Fruit fly (Drosophila melanogaster) whole organism, prepupa: ENCODE data around the gene Rdl.

Experiments used
- CG10631 ChIP-seq: fragments of 200-800 bp; sonication (Bioruptor generic); optimal IDR thresholded peaks from 2 replicates; lab custom pipeline; 2016; ENCODE audit warnings: missing biosample characterization, missing genetic modification characterization
- CG10669 ChIP-seq: fragments of 200-800 bp; sonication (Bioruptor generic); optimal IDR thresholded peaks from 3 replicates; lab custom pipeline; 2018; ENCODE audit warnings: missing biosample characterization, mild to moderate bottlenecking, missing genetic modification characterization, moderate library complexity
- CG11294 ChIP-seq: fragments of 200-800 bp; sonication (Bioruptor generic); IDR thresholded peaks from 2 replicates; pipeline ENCODE4 v1.3.6; 2022; ENCODE audit warnings: missing biosample characterization, missing genetic modification characterization
- CG11762 ChIP-seq: fragments of 200-800 bp; sonication (Bioruptor generic); optimal IDR thresholded peaks from 3 replicates; lab custom pipeline; 2016; ENCODE audit warnings: missing biosample characterization, missing genetic modification characterization; ENCODE audit not compliant: insufficient read depth
- CG11902 ChIP-seq: fragments of 200-800 bp; sonication (Bioruptor generic); optimal IDR thresholded peaks from 3 replicates; lab custom pipeline; 2016; ENCODE audit warnings: missing biosample characterization, missing genetic modification characterization
- CG15336 ChIP-seq: fragments of 200-800 bp; sonication (Bioruptor generic); IDR thresholded peaks from 2 replicates; pipeline ENCODE4 v1.3.6; 2022; ENCODE audit warnings: missing biosample characterization, missing genetic modification characterization
- CG1621 ChIP-seq: fragments of 200-800 bp; sonication (Bioruptor generic); optimal IDR thresholded peaks from 3 replicates; lab custom pipeline; 2018; ENCODE audit warnings: missing biosample characterization, mild to moderate bottlenecking, missing genetic modification characterization
- CG16779 ChIP-seq: fragments of 200-800 bp; sonication (Bioruptor generic); optimal IDR thresholded peaks from 3 replicates; lab custom pipeline; 2017; ENCODE audit warnings: missing biosample characterization, mild to moderate bottlenecking, missing genetic modification characterization
- CG31627 ChIP-seq: fragments of 200-800 bp; sonication (Bioruptor generic); optimal IDR thresholded peaks from 3 replicates; lab custom pipeline; 2016; ENCODE audit warnings: missing biosample characterization, missing genetic modification characterization
- CG4318 ChIP-seq: fragments of 200-800 bp; sonication (Bioruptor generic); optimal IDR thresholded peaks from 3 replicates; lab custom pipeline; 2017; ENCODE audit warnings: missing biosample characterization, mild to moderate bottlenecking, missing genetic modification characterization
- CG6163 ChIP-seq: fragments of 200-800 bp; sonication (Bioruptor generic); IDR thresholded peaks from 3 replicates; pipeline ENCODE4 v1.3.6; 2022; ENCODE audit warnings: missing biosample characterization, missing genetic modification characterization
- CG6276 ChIP-seq: fragments of 200-800 bp; sonication (Bioruptor generic); optimal IDR thresholded peaks from 2 replicates; lab custom pipeline; 2017; ENCODE audit warnings: missing biosample characterization, mild to moderate bottlenecking, missing genetic modification characterization
- CG6792 ChIP-seq: fragments of 200-800 bp; sonication (Bioruptor generic); optimal IDR thresholded peaks from 3 replicates; lab custom pipeline; 2016; ENCODE audit warnings: missing biosample characterization, missing genetic modification characterization
- CG6808 ChIP-seq: fragments of 200-800 bp; sonication (Bioruptor generic); optimal IDR thresholded peaks from 3 replicates; lab custom pipeline; 2017; ENCODE audit warnings: missing biosample characterization, missing genetic modification characterization, mild to moderate bottlenecking, moderate library complexity, missing genetic modification reagents
- CG8319 ChIP-seq: fragments of 200-800 bp; sonication (Bioruptor generic); optimal IDR thresholded peaks from 3 replicates; lab custom pipeline; 2016; ENCODE audit warnings: missing biosample characterization, missing genetic modification characterization
- CG8632 ChIP-seq: fragments of 200-800 bp; sonication (Bioruptor generic); optimal IDR thresholded peaks from 3 replicates; lab custom pipeline; 2016; ENCODE audit warnings: missing biosample characterization, missing genetic modification characterization
- CG9139 ChIP-seq: fragments of 200-800 bp; sonication (Bioruptor generic); optimal IDR thresholded peaks from 3 replicates; lab custom pipeline; 2017; ENCODE audit warnings: missing biosample characterization, mild to moderate bottlenecking, missing genetic modification characterization
- Eip75B ChIP-seq: fragments of 200-800 bp; sonication (Bioruptor generic); optimal IDR thresholded peaks from 3 replicates; lab custom pipeline; 2016; ENCODE audit warnings: missing biosample characterization, missing genetic modification characterization
- Eip93F ChIP-seq: fragments of 200-800 bp; sonication (Bioruptor generic); optimal IDR thresholded peaks from 2 replicates; lab custom pipeline; 2016; ENCODE audit warnings: missing biosample characterization, mild to moderate bottlenecking, missing genetic modification characterization
- Ets96B ChIP-seq: fragments of 200-800 bp; optimal IDR thresholded peaks from 2 replicates; lab custom pipeline; 2019; ENCODE audit warnings: missing biosample characterization, mild to moderate bottlenecking, missing genetic modification characterization, moderate library complexity
- Gug ChIP-seq: fragments of 200-800 bp; sonication (Bioruptor generic); IDR thresholded peaks from 2 replicates; pipeline ENCODE4 v1.3.6; 2022; ENCODE audit warnings: missing biosample characterization, missing genetic modification characterization
- Hr38 ChIP-seq: sonication (Bioruptor generic); optimal IDR thresholded peaks from 2 replicates; lab custom pipeline; 2016; ENCODE audit warnings: missing biosample characterization, missing genetic modification characterization
- Hr4 ChIP-seq: fragments of 200-800 bp; sonication (Bioruptor generic); optimal IDR thresholded peaks from 3 replicates; lab custom pipeline; 2016; ENCODE audit warnings: missing biosample characterization, missing genetic modification characterization
- Lpt ChIP-seq: fragments of 200-800 bp; sonication (Bioruptor generic); optimal IDR thresholded peaks from 3 replicates; lab custom pipeline; 2016; ENCODE audit warnings: missing biosample characterization, missing genetic modification characterization
- acj6 ChIP-seq: fragments of 200-800 bp; sonication (Bioruptor generic); optimal IDR thresholded peaks from 3 replicates; lab custom pipeline; 2016; ENCODE audit warnings: missing biosample characterization, missing genetic modification characterization
- dac ChIP-seq: fragments of 200-800 bp; sonication (Bioruptor generic); optimal IDR thresholded peaks from 2 replicates; lab custom pipeline; 2017; ENCODE audit warnings: missing biosample characterization, mild to moderate bottlenecking, missing genetic modification characterization
- dsx ChIP-seq: fragments of 200-800 bp; optimal IDR thresholded peaks from 3 replicates; lab custom pipeline; 2019; ENCODE audit warnings: missing biosample characterization, mild to moderate bottlenecking, missing genetic modification characterization, moderate library complexity; ENCODE audit not compliant: poor library complexity, severe bottlenecking
- esn ChIP-seq: fragments of 200-800 bp; sonication (Bioruptor generic); optimal IDR thresholded peaks from 2 replicates; lab custom pipeline; 2016; ENCODE audit warnings: missing biosample characterization, mild to moderate bottlenecking, missing genetic modification characterization, moderate library complexity
- fd59A ChIP-seq: fragments of 200-800 bp; sonication (Bioruptor generic); optimal IDR thresholded peaks from 2 replicates; lab custom pipeline; 2017; ENCODE audit warnings: missing biosample characterization, mild to moderate bottlenecking, missing genetic modification characterization, missing genetic modification reagents
- fd85E ChIP-seq: fragments of 200-800 bp; sonication (Bioruptor generic); optimal IDR thresholded peaks from 3 replicates; lab custom pipeline; 2016; ENCODE audit warnings: missing biosample characterization, missing genetic modification characterization
- salr ChIP-seq, 2 experiments: fragments of 200-800 bp; sonication (Bioruptor generic); optimal IDR thresholded peaks; 3 replicates each; lab custom pipeline; 2016 to 2018; ENCODE audit warnings: missing biosample characterization in 2 of 2, missing genetic modification characterization in 2 of 2, mild to moderate bottlenecking in 1 of 2
- spab ChIP-seq: fragments of 200-800 bp; sonication (Bioruptor generic); optimal IDR thresholded peaks from 2 replicates; lab custom pipeline; 2017; ENCODE audit warnings: missing biosample characterization, mild to moderate bottlenecking, missing genetic modification characterization, missing genetic modification reagents
- svp ChIP-seq: fragments of 200-800 bp; sonication (Bioruptor generic); peaks from one replicate; lab custom pipeline; 2016; ENCODE audit warnings: missing biosample characterization, missing genetic modification characterization
- topi ChIP-seq: fragments of 200-800 bp; sonication (Bioruptor generic); optimal IDR thresholded peaks from 3 replicates; lab custom pipeline; 2016; ENCODE audit warnings: missing biosample characterization, missing genetic modification characterization
- vri ChIP-seq: fragments of 200-800 bp; sonication (Bioruptor generic); optimal IDR thresholded peaks from 3 replicates; lab custom pipeline; 2016; ENCODE audit warnings: missing biosample characterization, mild to moderate bottlenecking, missing genetic modification characterization

Gene Rdl

DNA sequence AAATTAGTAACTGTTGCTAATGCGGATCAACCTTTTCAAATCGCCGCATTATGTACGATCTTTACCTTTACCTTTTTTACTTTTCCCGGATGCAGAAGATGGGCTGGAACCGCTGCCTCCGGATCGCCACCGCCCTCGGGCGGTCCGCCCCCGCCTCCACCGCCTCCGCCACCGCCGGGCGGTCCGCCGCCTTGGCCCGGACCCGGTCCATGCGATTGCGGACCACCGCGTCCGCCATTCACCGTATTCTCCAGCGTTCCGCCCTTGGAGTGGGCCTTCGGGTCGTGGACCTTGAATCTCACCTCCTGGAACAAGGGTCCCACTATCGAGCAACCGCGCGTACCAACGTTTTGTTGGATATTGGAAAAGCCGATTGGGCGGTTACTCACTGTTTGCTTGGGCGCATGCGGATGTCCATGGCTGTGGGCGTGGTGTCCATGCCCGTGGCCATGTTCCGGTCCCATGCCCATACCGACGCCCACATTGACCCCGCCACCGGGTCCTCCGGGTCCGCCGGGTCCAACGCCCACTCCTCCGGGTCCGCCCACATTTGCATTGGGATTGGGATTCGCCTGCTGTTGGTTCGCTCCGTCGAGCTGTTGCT is 30.7 kb downstream of the Rdl start:
- TF ChIP-seq fd85E (GFP tag; lab: Kevin White, UChicago) (no peak), dac (GFP tag; lab: Kevin White, UChicago) (no peak), acj6 (GFP tag; lab: Kevin White, UChicago) (no peak), CG10669 (GFP tag; lab: Kevin White, UChicago) (no peak), CG11294 (GFP tag; lab: Robert Waterston, UW) (no peak), CG11902 (GFP tag; lab: Kevin White, UChicago) (no peak), CG6792 (GFP tag; lab: Kevin White, UChicago) (no peak), CG8319 (GFP tag; lab: Kevin White, UChicago) (no peak), CG4318 (GFP tag; lab: Kevin White, UChicago) (no peak), CG6276 (GFP tag; lab: Kevin White, UChicago) (no peak), Hr38 (GFP tag; lab: Kevin White, UChicago) (no peak), dsx (GFP tag; lab: Kevin White, UChicago) (no peak), CG1621 (no peak), CG9139 (GFP tag; lab: Kevin White, UChicago) (no peak), vri (GFP tag; lab: Kevin White, UChicago) (no peak), Hr4 (GFP tag; lab: Kevin White, UChicago) (no peak)

DNA sequence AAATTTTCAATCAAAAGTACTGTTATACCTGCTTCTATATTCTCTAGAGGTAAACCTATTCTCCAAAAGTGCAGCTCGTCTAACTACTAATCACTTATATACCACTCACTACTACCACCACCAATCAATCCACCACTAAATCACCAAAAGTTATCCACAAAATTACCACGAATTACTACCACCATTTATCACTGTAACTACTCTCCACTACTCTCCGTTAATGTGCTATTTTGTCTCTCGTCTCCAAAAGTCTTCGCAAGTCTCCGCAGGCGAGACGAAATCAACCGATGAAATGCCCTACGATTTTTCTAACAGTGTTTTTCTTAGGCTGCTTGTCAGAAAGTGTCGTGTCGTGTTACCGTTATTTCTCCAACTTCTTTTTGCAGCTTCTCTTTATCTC is 40.0 kb downstream of the Rdl start:
- no peak for TF ChIP-seq acj6 (GFP tag; lab: Kevin White, UChicago)
- TF ChIP-seq Eip75B: no peak
- no peak for TF ChIP-seq fd85E (GFP tag; lab: Kevin White, UChicago)
- no peak for TF ChIP-seq Hr4 (GFP tag; lab: Kevin White, UChicago)
- no peak for TF ChIP-seq dac (GFP tag; lab: Kevin White, UChicago)
- no peak for TF ChIP-seq CG6808
- TF ChIP-seq Lpt: no peak
- TF ChIP-seq, all 60 proteins: peak for 0

DNA sequence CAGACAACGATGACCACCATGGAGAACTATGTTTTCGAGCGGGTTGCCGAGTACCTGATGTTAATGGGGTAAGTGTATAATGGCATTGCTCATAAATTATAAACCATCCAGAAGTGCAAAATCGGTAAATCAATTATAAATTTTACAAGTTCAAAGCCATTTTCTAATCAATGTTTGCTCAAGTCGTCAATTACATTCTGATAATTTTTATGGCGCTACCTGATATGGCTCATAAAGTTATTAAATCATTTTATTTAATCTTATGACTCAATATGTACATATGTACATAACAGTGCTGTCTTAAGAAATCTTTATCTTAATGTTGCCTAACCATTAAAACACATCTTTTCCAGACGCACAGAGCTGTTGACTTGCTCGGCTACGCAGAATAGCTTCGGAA is 42.4 kb downstream of the Rdl start:
- no peak for TF ChIP-seq Ets96B (tag; lab: Kevin White, UChicago)
- no peak for TF ChIP-seq Gug (GFP tag; lab: Robert Waterston, UW)
- no peak for TF ChIP-seq fd59A (GFP tag; lab: Kevin White, UChicago)
- no peak for TF ChIP-seq Eip93F (GFP tag; lab: Kevin White, UChicago)
- TF ChIP-seq CG6163: no peak
- TF ChIP-seq CG16779 (tag; lab: Kevin White, UChicago): no peak
- no peak for TF ChIP-seq Eip75B
- TF ChIP-seq CG31627 (GFP tag; lab: Kevin White, UChicago): no peak
- TF ChIP-seq CG10631: no peak
- no peak for TF ChIP-seq fd85E (GFP tag; lab: Kevin White, UChicago)
- no peak for TF ChIP-seq salr (GFP tag; optimal IDR thresholded peaks at IDR 0.05; lab: Kevin White, UChicago)
- TF ChIP-seq topi (GFP tag; lab: Kevin White, UChicago): no peak
- no peak for TF ChIP-seq CG11762
- TF ChIP-seq CG1621: no peak
- no peak for TF ChIP-seq esn (GFP tag; lab: Kevin White, UChicago)
- no peak for TF ChIP-seq spab (GFP tag; lab: Kevin White, UChicago)
- TF ChIP-seq CG8632 (GFP tag; lab: Kevin White, UChicago): no peak
- no peak for TF ChIP-seq svp (GFP tag; lab: Kevin White, UChicago)
- TF ChIP-seq Hr4 (GFP tag; lab: Kevin White, UChicago): no peak
- no peak for TF ChIP-seq CG15336 (GFP tag; lab: Robert Waterston, UW)
